Fruit fly (Drosophila melanogaster) whole organism, pupa: ENCODE measurements around the gene strat.

Experiments used
- CG10348 ChIP-seq: fragments of 200-800 bp; sonication (Bioruptor generic); IDR thresholded peaks from 2 replicates; pipeline ENCODE4 v1.3.6; 2022; ENCODE audit warnings: missing biosample characterization, missing genetic modification characterization
- CG12605 ChIP-seq: fragments of 200-800 bp; sonication (Bioruptor generic); IDR thresholded peaks from 2 replicates; pipeline ENCODE4 v1.3.6; 2022; ENCODE audit warnings: missing biosample characterization, missing genetic modification characterization
- CG13204 ChIP-seq: fragments of 200-800 bp; sonication (Bioruptor generic); optimal IDR thresholded peaks from 2 replicates; lab custom pipeline; 2018; ENCODE audit warnings: missing biosample characterization, mild to moderate bottlenecking, missing genetic modification characterization, moderate library complexity
- CG14655 ChIP-seq: fragments of 200-800 bp; sonication (Bioruptor generic); optimal IDR thresholded peaks from 3 replicates; lab custom pipeline; 2017; ENCODE audit warnings: mild to moderate bottlenecking, missing biosample characterization, missing genetic modification reagents, missing genetic modification characterization
- CG15710 ChIP-seq: fragments of 200-800 bp; sonication (Bioruptor generic); optimal IDR thresholded peaks from 2 replicates; lab custom pipeline; 2018; ENCODE audit warnings: missing biosample characterization, mild to moderate bottlenecking, missing genetic modification characterization, moderate library complexity
- CG17806 ChIP-seq: fragments of 200-800 bp; sonication (Bioruptor generic); optimal IDR thresholded peaks from 2 replicates; lab custom pipeline; 2018; ENCODE audit warnings: missing biosample characterization, mild to moderate bottlenecking, missing genetic modification characterization, moderate library complexity
- CG32121 ChIP-seq: fragments of 200-800 bp; sonication (Bioruptor generic); IDR thresholded peaks from 2 replicates; pipeline ENCODE4 v1.3.6; 2022; ENCODE audit warnings: missing biosample characterization, missing genetic modification characterization
- CG34367 ChIP-seq: fragments of 200-800 bp; sonication (Bioruptor generic); optimal IDR thresholded peaks from 2 replicates; lab custom pipeline; 2018; ENCODE audit warnings: missing biosample characterization, mild to moderate bottlenecking, missing genetic modification characterization
- CG4496 ChIP-seq: fragments of 200-800 bp; sonication (Bioruptor generic); IDR thresholded peaks from 3 replicates; pipeline ENCODE4 v1.3.6; 2022; ENCODE audit warnings: missing biosample characterization, missing genetic modification characterization
- CG8159 ChIP-seq: fragments of 200-800 bp; sonication (Bioruptor generic); optimal IDR thresholded peaks from 3 replicates; lab custom pipeline; 2018; ENCODE audit warnings: missing biosample characterization, mild to moderate bottlenecking, missing genetic modification characterization, moderate library complexity
- CG8301 ChIP-seq: fragments of 200-800 bp; sonication (Bioruptor generic); optimal IDR thresholded peaks from 2 replicates; lab custom pipeline; 2018; ENCODE audit warnings: missing biosample characterization, mild to moderate bottlenecking, missing genetic modification characterization
- CG9948 ChIP-seq: fragments of 200-800 bp; sonication (Bioruptor generic); optimal IDR thresholded peaks from 2 replicates; lab custom pipeline; 2018; ENCODE audit warnings: missing biosample characterization, mild to moderate bottlenecking, missing genetic modification characterization, moderate library complexity
- D1 ChIP-seq: fragments of 200-800 bp; sonication (Bioruptor generic); optimal IDR thresholded peaks from 2 replicates; lab custom pipeline; 2018; ENCODE audit warnings: missing biosample characterization, mild to moderate bottlenecking, missing genetic modification characterization, moderate library complexity
- EcR ChIP-seq: fragments of 200-800 bp; sonication (Bioruptor generic); optimal IDR thresholded peaks from 3 replicates; lab custom pipeline; 2019; ENCODE audit warnings: missing biosample characterization, missing genetic modification characterization, mild to moderate bottlenecking, moderate library complexity, missing genetic modification reagents
- Ets98B ChIP-seq: fragments of 200-800 bp; sonication (Bioruptor generic); IDR thresholded peaks from 2 replicates; pipeline ENCODE4 v1.3.6; 2022; ENCODE audit warnings: missing biosample characterization, missing genetic modification characterization
- Pif1A ChIP-seq: fragments of 200-800 bp; sonication (Bioruptor generic); optimal IDR thresholded peaks from 3 replicates; lab custom pipeline; 2016; ENCODE audit warnings: missing biosample characterization, missing genetic modification characterization
- Pif1B ChIP-seq: fragments of 200-800 bp; sonication (Bioruptor generic); optimal IDR thresholded peaks from 3 replicates; lab custom pipeline; 2016; ENCODE audit warnings: missing biosample characterization, missing genetic modification characterization
- Snoo ChIP-seq: fragments of 200-800 bp; sonication (Bioruptor generic); optimal IDR thresholded peaks from 3 replicates; lab custom pipeline; 2017; ENCODE audit warnings: missing biosample characterization, mild to moderate bottlenecking, missing genetic modification characterization, inconsistent platforms
- fd96Ca ChIP-seq: fragments of 200-800 bp; sonication (Bioruptor generic); IDR thresholded peaks from 3 replicates; pipeline ENCODE4 v1.3.6; 2022; ENCODE audit warnings: missing biosample characterization, missing genetic modification characterization
- gl ChIP-seq: fragments of 200-800 bp; sonication (Bioruptor generic); optimal IDR thresholded peaks from 2 replicates; lab custom pipeline; 2018; ENCODE audit warnings: missing biosample characterization, mild to moderate bottlenecking, missing genetic modification characterization
- rn ChIP-seq: fragments of 200-800 bp; sonication (Bioruptor generic); IDR thresholded peaks from 2 replicates; pipeline ENCODE4 v1.3.6; 2022; ENCODE audit warnings: missing biosample characterization, missing genetic modification characterization

Gene strat

dm6 chr2L:8362273-8362954, 42.3 kb downstream of the strat start, which contains the start of gene CG7627:
Gene CG7627 (minus strand): TSS chr2L:8362469.
- TF ChIP-seq CG17806 (peak; percentile 46), Pif1B (peak; percentile 13), CG8301 (tag; lab: Kevin White, UChicago) (peak; percentile 58), Pif1A (GFP tag; lab: Kevin White, UChicago) (peak; percentile 43), CG34367 (peak; percentile 26), rn (GFP tag; lab: Robert Waterston, UW) (peak; percentile 45), CG12605 (GFP tag; lab: Robert Waterston, UW) (peak; percentile 59), CG10348 (GFP tag; lab: Robert Waterston, UW) (peak; percentile 35; the same call in 1 of the 2 replicates), CG32121 (GFP tag; lab: Robert Waterston, UW) (peak; percentile 54), Ets98B (GFP tag; lab: Robert Waterston, UW) (peak; percentile 66), CG13204 (no peak), fd96Ca (GFP tag; lab: Robert Waterston, UW) (peak; percentile 78; the same call in 2 of the 3 replicates), gl (tag; lab: Kevin White, UChicago) (peak; percentile 7), CG14655 (peak; percentile 68), CG8159 (tag; lab: Kevin White, UChicago) (peak; percentile 63), CG15710 (tag; lab: Kevin White, UChicago) (peak; percentile 40), D1 (tag; lab: Kevin White, UChicago) (no peak), Snoo (tag; lab: Kevin White, UChicago) (peak; percentile 49), EcR (GFP tag; lab: Kevin White, UChicago) (no peak), CG4496 (peak; percentile 80), CG9948 (tag; lab: Kevin White, UChicago) (peak; percentile 51)
- TF ChIP-seq, all 21 proteins: peak for 18

DNA sequence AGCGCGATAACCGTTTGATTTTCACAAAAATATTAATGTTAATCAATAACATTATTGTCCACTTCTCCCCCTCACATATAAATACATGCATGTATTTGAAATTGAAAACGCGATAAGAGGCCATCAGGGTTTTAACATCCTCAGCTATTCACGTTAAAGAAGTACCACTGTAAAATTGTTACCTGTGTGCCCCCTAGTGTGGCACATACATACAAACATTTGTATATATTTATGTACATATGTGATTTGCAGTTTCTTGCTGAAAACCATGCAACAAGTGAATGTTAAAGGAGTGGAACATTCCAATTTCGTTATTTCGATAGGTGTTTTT, 42.8 kb downstream of the strat start:
- peak; percentile 6; the same call in 1 of the 3 replicates for TF ChIP-seq CG4496
- no peak for TF ChIP-seq CG12605 (GFP tag; lab: Robert Waterston, UW)

DNA sequence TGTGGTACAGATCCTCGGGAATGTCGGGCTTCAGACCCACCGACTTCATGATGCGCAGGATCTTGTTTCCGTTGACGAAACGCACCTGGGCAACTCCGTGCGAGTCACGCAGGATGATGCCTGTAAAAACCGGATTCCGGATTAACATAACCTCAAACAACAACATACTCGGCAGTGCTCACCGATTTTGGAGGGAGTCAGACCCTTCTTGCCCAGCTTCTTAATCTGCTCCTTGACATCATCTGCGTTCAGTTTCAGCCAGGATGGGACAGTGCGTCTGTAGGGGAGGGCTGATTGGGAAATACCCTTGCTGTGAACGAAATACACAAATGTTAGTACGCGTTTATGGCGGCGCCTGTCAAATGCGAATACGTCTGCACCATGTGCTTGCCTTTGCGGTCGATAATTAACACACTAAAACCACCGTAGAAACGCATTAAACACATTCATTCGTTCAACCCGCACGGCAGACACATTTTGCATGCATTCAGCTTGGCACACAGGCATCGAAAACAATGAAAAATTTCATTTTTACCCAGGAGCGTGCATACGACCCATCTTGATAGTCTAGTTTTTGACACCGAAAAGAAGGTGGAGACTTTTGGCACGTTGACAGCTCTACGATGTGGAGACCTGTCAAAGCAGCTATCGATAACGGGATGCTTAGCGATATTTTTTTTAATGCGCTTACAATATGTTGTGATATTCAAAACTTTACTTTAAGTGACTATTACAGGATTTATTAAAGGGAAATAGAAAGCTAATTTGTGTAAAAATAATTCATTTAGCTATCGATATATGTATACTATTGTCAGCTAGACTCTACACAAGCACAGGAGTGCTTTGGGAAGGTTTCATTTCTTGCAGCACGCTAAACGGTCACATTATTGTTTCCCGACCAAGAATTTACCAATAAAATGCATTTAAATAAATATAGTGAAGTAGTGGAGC, 44.2 kb downstream of the strat start, which contains the start of the genes RpS13 and CSN8:
Gene RpS13 (minus strand): TSS at position 657 of the 951 bp plus-strand sequence.
Gene CSN8 (plus strand): TSS at position 850 of the 951 bp plus-strand sequence.
- TF ChIP-seq CG12605 (GFP tag; lab: Robert Waterston, UW) = no peak
- 0 out of 2 replicates have a peak, but pooled peaks have one; percentile 11 for TF ChIP-seq CG32121 (GFP tag; lab: Robert Waterston, UW)
- no peak for TF ChIP-seq CG14655
- 0 out of 3 replicates have a peak, but pooled peaks have one; percentile 18 for TF ChIP-seq CG4496

- TF ChIP-seq CG8301 (tag; lab: Kevin White, UChicago) = no peak
- peak; percentile 32 for TF ChIP-seq CG8159 (tag; lab: Kevin White, UChicago)
- no peak for TF ChIP-seq CG13204
- TF ChIP-seq rn (GFP tag; lab: Robert Waterston, UW) = no peak
- TF ChIP-seq CG34367 = no peak
- no peak for TF ChIP-seq CG4496
- no peak for TF ChIP-seq Snoo (tag; lab: Kevin White, UChicago)
- TF ChIP-seq D1 (tag; lab: Kevin White, UChicago) = no peak
- no peak for TF ChIP-seq CG9948 (tag; lab: Kevin White, UChicago)
- no peak for TF ChIP-seq CG10348 (GFP tag; lab: Robert Waterston, UW)
- TF ChIP-seq CG15710 (tag; lab: Kevin White, UChicago) = peak; percentile 13
- no peak for TF ChIP-seq CG32121 (GFP tag; lab: Robert Waterston, UW)
- TF ChIP-seq Pif1B = no peak
- no peak for TF ChIP-seq EcR (GFP tag; lab: Kevin White, UChicago)
- TF ChIP-seq fd96Ca (GFP tag; lab: Robert Waterston, UW) = 0 out of 3 replicates have a peak, but pooled peaks have one; percentile 15
- no peak for TF ChIP-seq CG17806
- TF ChIP-seq CG12605 (GFP tag; lab: Robert Waterston, UW) = no peak
- TF ChIP-seq CG14655 = no peak
- TF ChIP-seq Pif1A (GFP tag; lab: Kevin White, UChicago) = peak; percentile 4
- no peak for TF ChIP-seq gl (tag; lab: Kevin White, UChicago)
- TF ChIP-seq Ets98B (GFP tag; lab: Robert Waterston, UW) = no peak
These were observed 45.8 kb downstream of the strat start, which contains the start of gene Pp2A-29B for dm6 chr2L:8365701-8366643. Gene Pp2A-29B (plus strand): TSS chr2L:8366038.
